Worm (Caenorhabditis elegans) whole organism, young adult: ENCODE results near the gene Y68A4A.13.

ENCODE experiments used
- B0336.3 ChIP-seq: fragments of 200-800 bp; sonication (Bioruptor generic); IDR thresholded peaks from 2 replicates; pipeline ENCODE4 v1.3.6; 2022; ENCODE audit warnings: missing genetic modification characterization, missing compliant biosample characterization
- F33H1.4 ChIP-seq: fragments of 200-800 bp; sonication (Bioruptor generic); IDR thresholded peaks from 2 replicates; pipeline ENCODE4 v1.3.6; 2022; ENCODE audit warnings: missing genetic modification reagents, missing genetic modification characterization, missing compliant biosample characterization
- F55B11.4 ChIP-seq: sonication (generic microtip); optimal IDR thresholded peaks from 2 replicates; lab custom pipeline; 2016; ENCODE audit warnings: missing compliant biosample characterization, missing genetic modification characterization, borderline replicate concordance; ENCODE audit not compliant: insufficient read depth
- F57C9.4 ChIP-seq: sonication (generic microtip); optimal IDR thresholded peaks from 2 replicates; lab custom pipeline; 2017; ENCODE audit warnings: mild to moderate bottlenecking, missing genetic modification characterization, missing compliant biosample characterization
- T07F8.4 ChIP-seq: sonication (generic microtip); optimal IDR thresholded peaks from 2 replicates; lab custom pipeline; 2016; ENCODE audit warnings: mild to moderate bottlenecking, missing genetic modification characterization, moderate library complexity, missing compliant biosample characterization
- Y53G8AR.9 ChIP-seq: fragments of 200-800 bp; sonication (Bioruptor generic); conservative IDR thresholded peaks from 2 replicates; pipeline ENCODE4 v1.3.6; 2022; ENCODE audit warnings: missing genetic modification reagents, missing genetic modification characterization, missing compliant biosample characterization
- Y95B8A.8 ChIP-seq: fragments of 200-800 bp; sonication (Bioruptor generic); IDR thresholded peaks from 2 replicates; pipeline ENCODE4 v1.3.6; 2022; ENCODE audit warnings: missing genetic modification reagents, missing genetic modification characterization, missing compliant biosample characterization
- ZK185.1 ChIP-seq: sonication (generic microtip); optimal IDR thresholded peaks from 2 replicates; lab custom pipeline; 2016; ENCODE audit warnings: mild to moderate bottlenecking, missing genetic modification characterization, missing compliant biosample characterization; ENCODE audit not compliant: poor library complexity, severe bottlenecking
- aptf-2 ChIP-seq: fragments of 200-800 bp; sonication (Bioruptor generic); conservative IDR thresholded peaks from 2 replicates; pipeline ENCODE4 v1.3.6; 2022; ENCODE audit warnings: missing genetic modification reagents, missing genetic modification characterization, missing compliant biosample characterization
- attf-6 ChIP-seq: fragments of 200-800 bp; sonication (Bioruptor generic); IDR thresholded peaks from 2 replicates; pipeline ENCODE4 v1.3.6; 2022; ENCODE audit warnings: missing genetic modification reagents, missing genetic modification characterization, missing compliant biosample characterization
- ccch-3 ChIP-seq: fragments of 200-800 bp; sonication (Bioruptor generic); optimal IDR thresholded peaks from 2 replicates; lab custom pipeline; 2018; ENCODE audit warnings: mild to moderate bottlenecking, missing genetic modification characterization, missing compliant biosample characterization
- cebp-2 ChIP-seq: fragments of 200-800 bp; sonication (Bioruptor generic); IDR thresholded peaks from 2 replicates; pipeline ENCODE4 v1.3.6; 2022; ENCODE audit warnings: missing genetic modification characterization, missing compliant biosample characterization
- ceh-100 ChIP-seq: fragments of 200-800 bp; sonication (Bioruptor generic); IDR thresholded peaks from 2 replicates; pipeline ENCODE4 v1.3.6; 2022; ENCODE audit warnings: missing genetic modification reagents, missing genetic modification characterization, missing compliant biosample characterization
- ceh-27 ChIP-seq: fragments of 200-800 bp; sonication (Bioruptor generic); optimal IDR thresholded peaks from 2 replicates; lab custom pipeline; 2018; ENCODE audit warnings: mild to moderate bottlenecking, missing genetic modification characterization, moderate library complexity, missing compliant biosample characterization
- egl-18 ChIP-seq: fragments of 200-800 bp; sonication (Bioruptor generic); IDR thresholded peaks from 2 replicates; pipeline ENCODE4 v1.3.6; 2022; ENCODE audit warnings: missing genetic modification reagents, missing genetic modification characterization, missing compliant biosample characterization
- hrde-1 ChIP-seq: sonication (generic microtip); optimal IDR thresholded peaks from 2 replicates; lab custom pipeline; 2016; ENCODE audit warnings: missing genetic modification characterization, mild to moderate bottlenecking, missing compliant biosample characterization, moderate library complexity, missing genotype, missing genetic modification reagents, borderline replicate concordance
- hsf-1 ChIP-seq: fragments of 200-800 bp; sonication (Bioruptor generic); IDR thresholded peaks from 2 replicates; pipeline ENCODE4 v1.3.6; 2022; ENCODE audit warnings: missing genetic modification reagents, missing genetic modification characterization, missing compliant biosample characterization
- lin-35 ChIP-seq, 3 experiments: fragments of 150-350 bp in 2 of 3; sonication (generic microtip) in 1 of 3; optimal IDR thresholded peaks; 2 replicates each; lab custom pipeline; 2014 to 2018; ENCODE audit warnings: missing biosample characterization in 3 of 3, missing genetic modification characterization in 3 of 3, missing genetic modification reagents in 3 of 3
- lsl-1 ChIP-seq: fragments of 200-800 bp; sonication (Bioruptor generic); optimal IDR thresholded peaks from 2 replicates; lab custom pipeline; 2018; ENCODE audit warnings: mild to moderate bottlenecking, missing genetic modification characterization, moderate library complexity, missing compliant biosample characterization
- lsy-27 ChIP-seq: sonication (generic microtip); optimal IDR thresholded peaks from 2 replicates; lab custom pipeline; 2017; ENCODE audit warnings: missing genetic modification characterization, mild to moderate bottlenecking, missing compliant biosample characterization, antibody characterized with exemption, missing genotype, borderline replicate concordance; ENCODE audit not compliant: insufficient read depth
- madf-10 ChIP-seq: sonication (generic microtip); optimal IDR thresholded peaks from 2 replicates; lab custom pipeline; 2016; ENCODE audit warnings: mild to moderate bottlenecking, missing genetic modification characterization, missing compliant biosample characterization
- madf-3 ChIP-seq: fragments of 200-800 bp; sonication (Bioruptor generic); IDR thresholded peaks from 2 replicates; pipeline ENCODE4 v1.3.6; 2022; ENCODE audit warnings: missing genetic modification reagents, missing genetic modification characterization, missing compliant biosample characterization
- madf-6 ChIP-seq: fragments of 200-800 bp; sonication (Bioruptor generic); IDR thresholded peaks from 2 replicates; pipeline ENCODE4 v1.3.6; 2022; ENCODE audit warnings: missing genetic modification reagents, missing genetic modification characterization, missing compliant biosample characterization
- mcd-1 ChIP-seq: fragments of 200-800 bp; sonication (Bioruptor generic); IDR thresholded peaks from 2 replicates; pipeline ENCODE4 v1.3.6; 2022; ENCODE audit warnings: missing genetic modification reagents, missing genetic modification characterization, missing compliant biosample characterization
- mel-28 ChIP-seq: sonication (generic microtip); optimal IDR thresholded peaks from 2 replicates; lab custom pipeline; 2016; ENCODE audit warnings: borderline replicate concordance, mild to moderate bottlenecking, missing genetic modification characterization, missing compliant biosample characterization
- pbrm-1 ChIP-seq: fragments of 200-800 bp; sonication (Bioruptor generic); IDR thresholded peaks from 2 replicates; pipeline ENCODE4 v1.3.6; 2022; ENCODE audit warnings: missing genetic modification reagents, missing genetic modification characterization, missing compliant biosample characterization
- pha-4 ChIP-seq: fragments of 150-350 bp; sonication (generic microtip); optimal IDR thresholded peaks from 2 replicates; lab custom pipeline; 2014; ENCODE audit warnings: missing biosample characterization, missing genetic modification reagents, missing genetic modification characterization
- sea-2 ChIP-seq: fragments of 200-800 bp; sonication (Bioruptor generic); IDR thresholded peaks from 2 replicates; pipeline ENCODE4 v1.3.6; 2022; ENCODE audit warnings: missing genetic modification characterization, missing compliant biosample characterization
- snpc-1.1 ChIP-seq: sonication (generic microtip); optimal IDR thresholded peaks from 2 replicates; lab custom pipeline; 2017; ENCODE audit warnings: missing genetic modification characterization, mild to moderate bottlenecking, missing compliant biosample characterization, antibody characterized with exemption, moderate library complexity, missing genotype, missing genetic modification reagents; ENCODE audit not compliant: insufficient read depth
- snpc-4 ChIP-seq, 5 experiments: fragments of 150-350 bp in 1 of 5; sonication (generic microtip) in 4 of 5; optimal IDR thresholded peaks; 2 replicates each; lab custom pipeline; 2014 to 2018; ENCODE audit warnings: missing genetic modification characterization in 5 of 5, missing biosample characterization in 3 of 5, antibody characterized with exemption in 2 of 5, mild to moderate bottlenecking in 2 of 5, missing compliant biosample characterization in 2 of 5, missing genotype in 2 of 5, moderate library complexity in 2 of 5, missing genetic modification reagents in 1 of 5
- somi-1 ChIP-seq: fragments of 200-800 bp; sonication (Bioruptor generic); optimal IDR thresholded peaks from 2 replicates; lab custom pipeline; 2018; ENCODE audit warnings: mild to moderate bottlenecking, missing genetic modification characterization, missing compliant biosample characterization
- unc-130 ChIP-seq: sonication (generic microtip); optimal IDR thresholded peaks from 2 replicates; lab custom pipeline; 2016; ENCODE audit warnings: missing genetic modification reagents, missing genetic modification characterization, missing compliant biosample characterization
- zim-3 ChIP-seq: sonication (generic microtip); optimal IDR thresholded peaks from 2 replicates; lab custom pipeline; 2017; ENCODE audit warnings: mild to moderate bottlenecking, missing genetic modification characterization, moderate library complexity, missing compliant biosample characterization
- ztf-6 ChIP-seq: fragments of 200-800 bp; sonication (Bioruptor generic); IDR thresholded peaks from 2 replicates; pipeline ENCODE4 v1.3.6; 2022; ENCODE audit warnings: missing genetic modification reagents, missing genetic modification characterization, missing compliant biosample characterization

Y68A4A.13 gene

DNA sequence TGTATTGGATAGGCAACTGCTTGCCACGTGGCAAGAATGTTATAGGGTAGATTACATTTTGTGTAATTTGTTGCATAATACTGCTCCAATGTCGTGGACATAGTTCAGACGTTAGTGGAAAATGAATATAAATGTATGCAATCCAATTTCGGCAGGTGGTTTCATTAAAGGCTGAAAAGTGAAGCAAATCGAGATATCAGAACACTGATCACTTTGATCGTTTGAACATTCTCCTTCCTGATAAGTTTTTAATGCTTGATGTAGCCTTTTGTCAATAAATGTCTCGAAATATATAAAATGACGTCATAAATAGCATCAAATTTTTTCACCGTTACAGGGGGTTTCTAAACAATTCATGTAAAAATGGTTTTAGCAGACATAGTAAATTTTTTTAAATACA, 12.4 kb upstream of the Y68A4A.13 start, which contains the start of gene srh-109:
srh-109 (minus strand) TSS at position 101 of the 400 bp plus-strand sequence.
- TF ChIP-seq F57C9.4 (tag; lab: Kevin White, UChicago) (no peak), ceh-27 (GFP tag; lab: Kevin White, UChicago) (no peak), somi-1 (GFP tag; lab: Kevin White, UChicago) (no peak), lin-35 (GFP tag; optimal IDR thresholded peaks at IDR 0.05; lab: Kevin White, UChicago) (no peak), F55B11.4 (tag; lab: Kevin White, UChicago) (no peak), pha-4 (no peak), attf-6 (GFP tag; lab: Robert Waterston, UW) (no peak), cebp-2 (GFP tag; lab: Robert Waterston, UW) (no peak), madf-3 (GFP tag; lab: Robert Waterston, UW) (no peak), Y95B8A.8 (no peak), ztf-6 (GFP tag; lab: Robert Waterston, UW) (no peak), hrde-1 (tag; lab: Kevin White, UChicago) (no peak), egl-18 (GFP tag; lab: Robert Waterston, UW) (no peak), mel-28 (no peak)

DNA sequence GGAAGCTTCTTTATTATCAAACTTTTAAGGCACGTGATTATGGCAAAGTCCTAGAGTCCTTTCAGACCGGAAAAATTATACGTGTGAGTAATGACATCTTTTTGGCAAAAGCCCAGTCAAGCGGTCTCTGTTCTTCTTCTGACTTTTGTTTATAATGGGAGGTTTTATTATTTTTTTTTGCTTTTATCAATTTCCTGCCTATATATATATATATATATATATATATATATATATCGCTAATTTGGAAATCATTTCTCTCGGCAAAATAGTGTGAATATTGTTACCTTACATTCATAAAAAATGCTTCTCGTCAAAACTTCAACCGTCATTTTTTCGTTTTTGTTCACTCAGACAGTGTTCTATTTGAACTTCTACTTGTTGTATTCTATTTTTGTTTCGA, 9.7 kb upstream of the Y68A4A.13 start, which contains the start of gene srbc-62:
srbc-62 (plus strand) TSS at position 301 of the 400 bp plus-strand sequence.
- no peak for TF ChIP-seq pbrm-1 (GFP tag; lab: Robert Waterston, UW)
- no peak for TF ChIP-seq lsy-27 (tag; lab: Kevin White, UChicago)
- TF ChIP-seq ztf-6 (GFP tag; lab: Robert Waterston, UW), result no peak
- TF ChIP-seq zim-3, result no peak
- TF ChIP-seq Y53G8AR.9 (GFP tag; lab: Robert Waterston, UW), result no peak

DNA sequence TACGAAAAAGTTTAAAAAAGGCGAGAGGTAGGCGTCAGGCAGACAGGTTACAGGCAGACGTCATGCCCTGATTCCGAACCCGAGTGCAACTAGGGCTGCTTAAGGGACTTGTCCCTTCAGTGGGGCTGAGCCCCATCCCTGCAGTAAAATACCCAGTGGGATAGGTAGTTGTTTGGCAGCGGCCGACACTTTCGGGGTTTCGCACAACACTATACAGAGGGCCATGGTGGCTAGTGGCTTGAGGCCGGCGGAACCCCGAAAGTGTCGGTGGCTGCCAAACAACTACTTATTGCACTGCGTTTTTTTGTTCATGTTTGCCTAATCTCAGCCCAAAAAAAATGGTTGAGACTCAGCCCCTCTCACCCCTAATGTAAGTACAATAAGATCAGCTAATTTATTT, 7.7 kb upstream of the Y68A4A.13 start:
- TF ChIP-seq attf-6 (GFP tag; lab: Robert Waterston, UW), result 0 out of 2 replicates have a peak, but pooled peaks have one; percentile 24
- no peak for TF ChIP-seq F57C9.4 (tag; lab: Kevin White, UChicago)
- TF ChIP-seq F33H1.4, result no peak
- no peak for TF ChIP-seq mcd-1 (GFP tag; lab: Robert Waterston, UW)
- TF ChIP-seq snpc-1.1 (tag; lab: Kevin White, UChicago), result peak; percentile 6
- TF ChIP-seq snpc-4 (GFP tag; optimal IDR thresholded peaks at IDR 0.05; lab: Kevin White, UChicago), result no peak
- peak in 2 of 4 experiments; percentile 69 to 77 for TF ChIP-seq snpc-4 (tag; optimal IDR thresholded peaks at IDR 0.05; lab: Kevin White, UChicago)
- TF ChIP-seq, all 124 proteins: peak for 3

DNA sequence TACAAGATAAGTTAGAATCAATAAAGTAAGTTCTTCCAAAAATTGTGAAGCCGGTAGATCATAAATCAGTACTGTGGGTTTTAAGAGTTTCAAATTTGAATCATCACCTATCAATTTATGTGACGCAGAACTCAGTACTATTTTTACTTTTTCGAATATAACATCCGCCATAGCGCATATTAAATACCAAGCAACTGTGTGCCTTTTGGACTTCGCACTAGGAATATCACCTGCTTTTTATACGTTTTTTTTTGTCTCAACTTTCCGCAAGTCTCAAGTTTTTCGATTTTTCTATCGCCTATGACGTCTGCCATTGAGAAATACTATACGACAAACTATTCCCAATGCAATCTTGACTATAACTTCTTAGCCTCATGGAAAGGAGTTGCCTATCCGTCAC, 4.8 kb upstream of the Y68A4A.13 start, which contains the start of gene srh-113:
srh-113 (plus strand) TSS at position 301 of the 400 bp plus-strand sequence.
- no peak for TF ChIP-seq unc-130 (GFP tag; lab: Kevin White, UChicago)
- no peak for TF ChIP-seq cebp-2 (GFP tag; lab: Robert Waterston, UW)
- TF ChIP-seq B0336.3 (GFP tag; lab: Robert Waterston, UW), result no peak
- TF ChIP-seq madf-10 (tag; lab: Kevin White, UChicago), result no peak
- no peak for TF ChIP-seq ZK185.1
- no peak for TF ChIP-seq mel-28
- no peak for TF ChIP-seq sea-2 (GFP tag; lab: Robert Waterston, UW)
- TF ChIP-seq F55B11.4 (tag; lab: Kevin White, UChicago), result no peak
- TF ChIP-seq T07F8.4, result no peak
- no peak for TF ChIP-seq ceh-100 (GFP tag; lab: Robert Waterston, UW)
- TF ChIP-seq madf-6 (GFP tag; lab: Robert Waterston, UW), result no peak
- no peak for TF ChIP-seq hsf-1 (GFP tag; lab: Robert Waterston, UW)
- TF ChIP-seq aptf-2 (GFP tag; lab: Robert Waterston, UW), result no peak
- no peak for TF ChIP-seq mcd-1 (GFP tag; lab: Robert Waterston, UW)
- TF ChIP-seq ccch-3, result no peak
- no peak for TF ChIP-seq zim-3
- TF ChIP-seq lsl-1 (GFP tag; lab: Kevin White, UChicago), result no peak
- no peak for TF ChIP-seq snpc-1.1 (tag; lab: Kevin White, UChicago)
- TF ChIP-seq, all 124 proteins: peak for 0
